Comparison of ENCODE assay signal across 1 fruit fly cellular context in the genomic region with DNA sequence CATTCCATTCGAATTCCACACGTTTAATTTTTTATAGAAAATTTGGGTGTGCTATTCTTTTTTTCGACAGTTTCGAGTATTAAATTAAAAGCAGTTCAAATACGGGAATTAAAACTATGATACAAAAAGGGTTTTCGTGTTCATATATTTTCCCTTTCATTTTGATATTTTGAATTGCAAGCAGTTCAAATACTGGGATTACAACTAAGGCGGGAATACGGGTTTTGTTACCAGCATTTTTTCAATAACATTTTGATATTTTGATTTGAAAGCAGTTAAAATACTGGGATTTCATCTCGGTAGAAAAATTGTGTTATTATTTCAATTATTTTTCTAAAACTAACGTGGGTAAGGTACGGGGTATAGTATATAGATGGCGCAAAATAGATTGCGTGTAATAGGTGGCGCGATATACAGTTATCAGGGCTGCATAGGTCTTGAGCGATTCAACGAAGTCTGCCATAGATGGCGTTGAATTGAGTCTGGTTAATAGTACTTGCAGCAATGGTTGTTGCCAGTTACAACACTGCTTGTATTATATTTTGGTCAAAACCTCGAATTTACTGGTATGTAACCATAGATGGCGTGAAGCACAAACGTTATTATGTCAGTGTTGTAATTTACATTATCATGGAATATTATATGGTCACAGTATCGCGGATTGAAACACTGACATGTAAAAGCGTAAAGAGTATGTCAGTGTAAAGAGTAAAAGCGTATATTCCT.
A peak's percentile ranks its signal among the peaks of the same experiment; 100 is the strongest.
TF ChIP-seq lines count a peak whose summit lies in the region.

No protein-coding gene starts in this region.

TF ChIP-seq in whole organism, embryonic, 481 proteins besides CTCF, POLR2A, EP300 and RAD21 (continued from another document and continues in another):
- TF ChIP-seq CG10366 (GFP tag; IDR thresholded peaks at IDR 0.05; lab: Robert Waterston, UW) = peak; percentile 35; the same call in 1 of the 2 replicates
- TF ChIP-seq ssp (GFP tag; IDR thresholded peaks at IDR 0.05; lab: Robert Waterston, UW) = peak; percentile 60
- peak; percentile 80 for TF ChIP-seq CG17912 (GFP tag; optimal IDR thresholded peaks at IDR 0.05; lab: Kevin White, UChicago)
- peak; percentile 69 for TF ChIP-seq Abd-B (GFP tag; optimal IDR thresholded peaks at IDR 0.05; lab: Kevin White, UChicago)
- TF ChIP-seq fu2 (GFP tag; optimal IDR thresholded peaks at IDR 0.05; lab: Kevin White, UChicago) = peak; percentile 29
- peak; percentile 51 for TF ChIP-seq CG13123 (GFP tag; optimal IDR thresholded peaks at IDR 0.05; lab: Kevin White, UChicago)
- TF ChIP-seq CG12104 (GFP tag; optimal IDR thresholded peaks at IDR 0.05; lab: Kevin White, UChicago) = no peak
- no peak for TF ChIP-seq Dref (GFP tag; IDR thresholded peaks at IDR 0.05; lab: Robert Waterston, UW)
- peak; percentile 21 for TF ChIP-seq CG2116 (GFP tag; optimal IDR thresholded peaks at IDR 0.05; lab: Kevin White, UChicago)
- peak; percentile 87 for TF ChIP-seq Xbp1 (GFP tag; optimal IDR thresholded peaks at IDR 0.05; lab: Kevin White, UChicago)
- no peak for TF ChIP-seq CG6765 (GFP tag; optimal IDR thresholded peaks at IDR 0.05; lab: Kevin White, UChicago)
- TF ChIP-seq CrebB (tag; optimal IDR thresholded peaks at IDR 0.05; lab: Kevin White, UChicago) = peak; percentile 13
- TF ChIP-seq CG9876 (GFP tag; optimal IDR thresholded peaks at IDR 0.05; lab: Kevin White, UChicago) = peak; percentile 83
- peak; percentile 67 for TF ChIP-seq CG12769 (tag; optimal IDR thresholded peaks at IDR 0.05; lab: Kevin White, UChicago)
- TF ChIP-seq CG3163 (GFP tag; optimal IDR thresholded peaks at IDR 0.05; lab: Kevin White, UChicago) = peak; percentile 67
- TF ChIP-seq CG8089 (GFP tag; optimal IDR thresholded peaks at IDR 0.05; lab: Kevin White, UChicago) = peak; percentile 20
- no peak for TF ChIP-seq Lim3 (GFP tag; IDR thresholded peaks at IDR 0.05; lab: Robert Waterston, UW)
- TF ChIP-seq CG12942 (GFP tag; optimal IDR thresholded peaks at IDR 0.05; lab: Kevin White, UChicago) = peak; percentile 53
- peak; percentile 56 for TF ChIP-seq nmo (GFP tag; optimal IDR thresholded peaks at IDR 0.05; lab: Kevin White, UChicago)
- TF ChIP-seq ham (GFP tag; IDR thresholded peaks at IDR 0.05; lab: Robert Waterston, UW) = no peak
- peak; percentile 44; the same call in 1 of the 2 replicates for TF ChIP-seq H2.0 (GFP tag; IDR thresholded peaks at IDR 0.05; lab: Robert Waterston, UW)
- peak; percentile 49; the same call in 2 of the 3 replicates for TF ChIP-seq croc (GFP tag; conservative IDR thresholded peaks at IDR 0.05; lab: Robert Waterston, UW)
- TF ChIP-seq Sry-δ (GFP tag; optimal IDR thresholded peaks at IDR 0.05; lab: Kevin White, UChicago) = peak; percentile 52
- TF ChIP-seq Bgb (GFP tag; IDR thresholded peaks at IDR 0.05; lab: Robert Waterston, UW; ENCODE audit: partially characterized antibody) = peak; percentile 91
- peak; percentile 73 for TF ChIP-seq vvl (GFP tag; IDR thresholded peaks at IDR 0.05; lab: Robert Waterston, UW)
- TF ChIP-seq CG12391 (tag; optimal IDR thresholded peaks at IDR 0.05; lab: Kevin White, UChicago) = peak; percentile 35
- peak; percentile 86 for TF ChIP-seq NFAT (GFP tag; IDR thresholded peaks at IDR 0.05; lab: Robert Waterston, UW)
- TF ChIP-seq CG2875 (GFP tag; optimal IDR thresholded peaks at IDR 0.05; lab: Kevin White, UChicago) = peak; percentile 4
- peak; percentile 61 for TF ChIP-seq Side (GFP tag; optimal IDR thresholded peaks at IDR 0.05; lab: Kevin White, UChicago)
- TF ChIP-seq CG12155 (GFP tag; optimal IDR thresholded peaks at IDR 0.05; lab: Kevin White, UChicago) = peak; percentile 61
- TF ChIP-seq Ptx1 (GFP tag; IDR thresholded peaks at IDR 0.05; lab: Robert Waterston, UW) = peak; percentile 76
- peak; percentile 40; the same call in 1 of the 2 replicates for TF ChIP-seq Scr (GFP tag; IDR thresholded peaks at IDR 0.05; lab: Robert Waterston, UW; ENCODE audit: partially characterized antibody)
- TF ChIP-seq pita (GFP tag; optimal IDR thresholded peaks at IDR 0.05; lab: Kevin White, UChicago) = peak; percentile 97
- TF ChIP-seq CG2712 (tag; optimal IDR thresholded peaks at IDR 0.05; lab: Kevin White, UChicago) = peak; percentile 58
- TF ChIP-seq CG7372 (GFP tag; IDR thresholded peaks at IDR 0.05; lab: Robert Waterston, UW) = no peak; the same call in 1 of the 2 replicates
- peak; percentile 89 for TF ChIP-seq CG8478 (optimal IDR thresholded peaks at IDR 0.05; lab: Kevin White, UChicago)
- TF ChIP-seq slp2 (GFP tag; optimal IDR thresholded peaks at IDR 0.05; lab: Kevin White, UChicago) = peak; percentile 38
- TF ChIP-seq so (GFP tag; IDR thresholded peaks at IDR 0.05; lab: Robert Waterston, UW) = peak; percentile 63; the same call in 1 of the 3 replicates
- TF ChIP-seq dysf (GFP tag; IDR thresholded peaks at IDR 0.05; lab: Robert Waterston, UW) = peak; percentile 61; the same call in 2 of the 3 replicates
- peak; percentile 95 for TF ChIP-seq Med (GFP tag; lab: Kevin White, UChicago)
- peak; percentile 80 for TF ChIP-seq Blimp-1 (GFP tag; optimal IDR thresholded peaks at IDR 0.05; lab: Kevin White, UChicago)
- peak; percentile 70 for TF ChIP-seq shn (GFP tag; optimal IDR thresholded peaks at IDR 0.05; lab: Kevin White, UChicago)
- TF ChIP-seq esg (GFP tag; conservative IDR thresholded peaks at IDR 0.05; lab: Robert Waterston, UW) = no peak
- TF ChIP-seq B-H2 (GFP tag; optimal IDR thresholded peaks at IDR 0.05; lab: Kevin White, UChicago) = peak; percentile 48
- TF ChIP-seq CG42726 (GFP tag; IDR thresholded peaks at IDR 0.05; lab: Robert Waterston, UW; ENCODE audit: partially characterized antibody) = peak; percentile 75
- peak; percentile 55 for TF ChIP-seq Sox102F (GFP tag; optimal IDR thresholded peaks at IDR 0.05; lab: Kevin White, UChicago)
- no peak for TF ChIP-seq Elba2 (GFP tag; optimal IDR thresholded peaks at IDR 0.05; lab: Kevin White, UChicago)
- peak; percentile 59 for TF ChIP-seq Opbp (GFP tag; IDR thresholded peaks at IDR 0.05; lab: Robert Waterston, UW; ENCODE audit: partially characterized antibody)
- TF ChIP-seq ranshi (GFP tag; IDR thresholded peaks at IDR 0.05; lab: Robert Waterston, UW) = peak; percentile 66; the same call in 1 of the 2 replicates
- peak; percentile 86 for TF ChIP-seq CG32532 (GFP tag; IDR thresholded peaks at IDR 0.05; lab: Robert Waterston, UW)
- TF ChIP-seq Dbx (GFP tag; IDR thresholded peaks at IDR 0.05; lab: Robert Waterston, UW) = peak; percentile 86
- TF ChIP-seq CG9932 (GFP tag; IDR thresholded peaks at IDR 0.05; lab: Robert Waterston, UW) = peak; percentile 78
- TF ChIP-seq CG7786 (GFP tag; optimal IDR thresholded peaks at IDR 0.05; lab: Kevin White, UChicago) = peak; percentile 54
- TF ChIP-seq pnt (GFP tag; optimal IDR thresholded peaks at IDR 0.05; lab: Kevin White, UChicago) = peak; percentile 57
- no peak for TF ChIP-seq Dll (GFP tag; IDR thresholded peaks at IDR 0.05; lab: Robert Waterston, UW; ENCODE audit: partially characterized antibody)
- TF ChIP-seq CG32767 (GFP tag; IDR thresholded peaks at IDR 0.05; lab: Robert Waterston, UW) = no peak
- peak; percentile 4 for TF ChIP-seq CG17802 (tag; optimal IDR thresholded peaks at IDR 0.05; lab: Kevin White, UChicago)
- no peak for TF ChIP-seq Atf6 (GFP tag; IDR thresholded peaks at IDR 0.05; lab: Robert Waterston, UW)
- peak; percentile 1 for TF ChIP-seq yki (optimal IDR thresholded peaks at IDR 0.05; lab: Kevin White, UChicago)
- TF ChIP-seq HLHmδ (GFP tag; optimal IDR thresholded peaks at IDR 0.05; lab: Kevin White, UChicago) = peak; percentile 34
- TF ChIP-seq knrl (GFP tag; IDR thresholded peaks at IDR 0.05; lab: Robert Waterston, UW; ENCODE audit: partially characterized antibody) = peak; percentile 82
- TF ChIP-seq CG8765 (GFP tag; IDR thresholded peaks at IDR 0.05; lab: Robert Waterston, UW) = peak; percentile 44; the same call in 1 of the 2 replicates
- peak; percentile 42 for TF ChIP-seq CG1647 (GFP tag; optimal IDR thresholded peaks at IDR 0.05; lab: Kevin White, UChicago)
- TF ChIP-seq stc (GFP tag; IDR thresholded peaks at IDR 0.05; lab: Robert Waterston, UW) = peak; percentile 43; the same call in 1 of the 2 replicates
- TF ChIP-seq CG18764 (GFP tag; optimal IDR thresholded peaks at IDR 0.05; lab: Kevin White, UChicago) = peak; percentile 13
- TF ChIP-seq CG14441 (GFP tag; IDR thresholded peaks at IDR 0.05; lab: Robert Waterston, UW) = peak; percentile 60
- TF ChIP-seq sob (GFP tag; IDR thresholded peaks at IDR 0.05; lab: Robert Waterston, UW) = peak; percentile 79
- TF ChIP-seq CG5245 (GFP tag; optimal IDR thresholded peaks at IDR 0.05; lab: Kevin White, UChicago) = peak; percentile 69
- no peak for TF ChIP-seq dati (GFP tag; IDR thresholded peaks at IDR 0.05; lab: Robert Waterston, UW)
- peak; percentile 8 for TF ChIP-seq hkb (optimal IDR thresholded peaks at IDR 0.05; lab: Kevin White, UChicago)
- no peak for TF ChIP-seq hkb (GFP tag; IDR thresholded peaks at IDR 0.05; lab: Robert Waterston, UW)
- peak; percentile 11; the same call in 1 of the 3 replicates for TF ChIP-seq CG17361 (GFP tag; IDR thresholded peaks at IDR 0.05; lab: Robert Waterston, UW)
- TF ChIP-seq repo (GFP tag; optimal IDR thresholded peaks at IDR 0.05; lab: Kevin White, UChicago) = peak; percentile 67
- peak; percentile 32 for TF ChIP-seq Dip3 (GFP tag; optimal IDR thresholded peaks at IDR 0.05; lab: Kevin White, UChicago)
- TF ChIP-seq CG13287 (GFP tag; IDR thresholded peaks at IDR 0.05; lab: Robert Waterston, UW; ENCODE audit: partially characterized antibody) = peak; percentile 48; the same call in 1 of the 2 replicates
- TF ChIP-seq CG3838 (GFP tag; optimal IDR thresholded peaks at IDR 0.05; lab: Kevin White, UChicago) = no peak
- peak; percentile 72; the same call in 1 of the 3 replicates for TF ChIP-seq H15 (GFP tag; IDR thresholded peaks at IDR 0.05; lab: Robert Waterston, UW)
- peak; percentile 8 for TF ChIP-seq crc (GFP tag; optimal IDR thresholded peaks at IDR 0.05; lab: Kevin White, UChicago)
- peak; percentile 83; the same call in 2 of the 3 replicates for TF ChIP-seq CG34422 (GFP tag; IDR thresholded peaks at IDR 0.05; lab: Robert Waterston, UW)
- no peak for TF ChIP-seq Stat92E (GFP tag; optimal IDR thresholded peaks at IDR 0.05; lab: Kevin White, UChicago)
- peak; percentile 43 for TF ChIP-seq zen (tag; optimal IDR thresholded peaks at IDR 0.05; lab: Kevin White, UChicago)
- no peak for TF ChIP-seq CG18476 (GFP tag; optimal IDR thresholded peaks at IDR 0.05; lab: Kevin White, UChicago)
- TF ChIP-seq CG13424 (tag; optimal IDR thresholded peaks at IDR 0.05; lab: Kevin White, UChicago) = peak; percentile 43
- peak in 1 of 2 experiments; percentile 38 for TF ChIP-seq Dfd (GFP tag; optimal IDR thresholded peaks at IDR 0.05; lab: Kevin White, UChicago)
- TF ChIP-seq CG10267 (tag; optimal IDR thresholded peaks at IDR 0.05; lab: Kevin White, UChicago) = peak; percentile 64
- TF ChIP-seq ind (GFP tag; optimal IDR thresholded peaks at IDR 0.05; lab: Kevin White, UChicago) = peak; percentile 66
- TF ChIP-seq CG9727 (GFP tag; optimal IDR thresholded peaks at IDR 0.05; lab: Kevin White, UChicago) = no peak
- peak; percentile 7 for TF ChIP-seq CG12236 (GFP tag; optimal IDR thresholded peaks at IDR 0.05; lab: Kevin White, UChicago)
- peak; percentile 86 for TF ChIP-seq CG13894 (tag; optimal IDR thresholded peaks at IDR 0.05; lab: Kevin White, UChicago)
- TF ChIP-seq CG11504 (tag; optimal IDR thresholded peaks at IDR 0.05; lab: Kevin White, UChicago) = peak; percentile 59
- peak; percentile 7 for TF ChIP-seq p53 (GFP tag; optimal IDR thresholded peaks at IDR 0.05; lab: Kevin White, UChicago)
- TF ChIP-seq Mes4 (GFP tag; optimal IDR thresholded peaks at IDR 0.05; lab: Kevin White, UChicago) = peak; percentile 62
- peak; percentile 83 for TF ChIP-seq CG33213 (GFP tag; optimal IDR thresholded peaks at IDR 0.05; lab: Kevin White, UChicago)
- TF ChIP-seq Atf-2 (GFP tag; optimal IDR thresholded peaks at IDR 0.05; lab: Kevin White, UChicago) = peak; percentile 70
- peak; percentile 31 for TF ChIP-seq pzg (GFP tag; optimal IDR thresholded peaks at IDR 0.05; lab: Kevin White, UChicago)
- TF ChIP-seq Antp (GFP tag; optimal IDR thresholded peaks at IDR 0.05; lab: Kevin White, UChicago) = peak; percentile 79
- TF ChIP-seq en (GFP tag; optimal IDR thresholded peaks at IDR 0.05; lab: Kevin White, UChicago) = peak; percentile 4
- peak; percentile 55 for TF ChIP-seq CG7839 (tag; optimal IDR thresholded peaks at IDR 0.05; lab: Kevin White, UChicago)
- no peak for TF ChIP-seq Doc3 (GFP tag; IDR thresholded peaks at IDR 0.05; lab: Robert Waterston, UW; ENCODE audit: partially characterized antibody)
- no peak for TF ChIP-seq CG6175 (GFP tag; IDR thresholded peaks at IDR 0.05; lab: Robert Waterston, UW)
- peak; percentile 60; the same call in 1 of the 2 replicates for TF ChIP-seq CG10959 (GFP tag; IDR thresholded peaks at IDR 0.05; lab: Robert Waterston, UW)
- TF ChIP-seq luna (GFP tag; optimal IDR thresholded peaks at IDR 0.05; lab: Kevin White, UChicago) = peak; percentile 35
- TF ChIP-seq mam (GFP tag; optimal IDR thresholded peaks at IDR 0.05; lab: Kevin White, UChicago) = peak; percentile 63
- TF ChIP-seq CG18619 (GFP tag; optimal IDR thresholded peaks at IDR 0.05; lab: Kevin White, UChicago) = no peak
- peak; percentile 32 for TF ChIP-seq CG11085 (GFP tag; IDR thresholded peaks at IDR 0.05; lab: Robert Waterston, UW)
- TF ChIP-seq CG15269 (tag; optimal IDR thresholded peaks at IDR 0.05; lab: Kevin White, UChicago) = peak; percentile 45
- peak; percentile 82 for TF ChIP-seq Hmr (GFP tag; optimal IDR thresholded peaks at IDR 0.05; lab: Kevin White, UChicago)
- no peak for TF ChIP-seq toy (GFP tag; IDR thresholded peaks at IDR 0.05; lab: Robert Waterston, UW)
- no peak for TF ChIP-seq bsh (GFP tag; optimal IDR thresholded peaks at IDR 0.05; lab: Kevin White, UChicago)
- TF ChIP-seq Camta (GFP tag; optimal IDR thresholded peaks at IDR 0.05; lab: Kevin White, UChicago) = peak; percentile 60
- TF ChIP-seq CG17612 (GFP tag; IDR thresholded peaks at IDR 0.05; lab: Robert Waterston, UW) = peak; percentile 51; the same call in 1 of the 2 replicates
- TF ChIP-seq Aef1 (GFP tag; IDR thresholded peaks at IDR 0.05; lab: Robert Waterston, UW) = peak; percentile 34; the same call in 1 of the 3 replicates
- TF ChIP-seq amos (GFP tag; IDR thresholded peaks at IDR 0.05; lab: Robert Waterston, UW; ENCODE audit: partially characterized antibody) = peak; percentile 78
- TF ChIP-seq CG1602 (GFP tag; optimal IDR thresholded peaks at IDR 0.05; lab: Kevin White, UChicago) = peak; percentile 69
- TF ChIP-seq CG3995 (GFP tag; optimal IDR thresholded peaks at IDR 0.05; lab: Kevin White, UChicago) = peak; percentile 84
- TF ChIP-seq Six4 (GFP tag; optimal IDR thresholded peaks at IDR 0.05; lab: Kevin White, UChicago) = no peak
- TF ChIP-seq gsb-n (tag; optimal IDR thresholded peaks at IDR 0.05; lab: Kevin White, UChicago) = no peak
- TF ChIP-seq CG4360 (GFP tag; IDR thresholded peaks at IDR 0.05; lab: Robert Waterston, UW) = no peak
- TF ChIP-seq her (GFP tag; optimal IDR thresholded peaks at IDR 0.05; lab: Kevin White, UChicago) = peak; percentile 33
